Fruit fly (Drosophila melanogaster): ENCODE data around the gene smash.

smash gene

DNA sequence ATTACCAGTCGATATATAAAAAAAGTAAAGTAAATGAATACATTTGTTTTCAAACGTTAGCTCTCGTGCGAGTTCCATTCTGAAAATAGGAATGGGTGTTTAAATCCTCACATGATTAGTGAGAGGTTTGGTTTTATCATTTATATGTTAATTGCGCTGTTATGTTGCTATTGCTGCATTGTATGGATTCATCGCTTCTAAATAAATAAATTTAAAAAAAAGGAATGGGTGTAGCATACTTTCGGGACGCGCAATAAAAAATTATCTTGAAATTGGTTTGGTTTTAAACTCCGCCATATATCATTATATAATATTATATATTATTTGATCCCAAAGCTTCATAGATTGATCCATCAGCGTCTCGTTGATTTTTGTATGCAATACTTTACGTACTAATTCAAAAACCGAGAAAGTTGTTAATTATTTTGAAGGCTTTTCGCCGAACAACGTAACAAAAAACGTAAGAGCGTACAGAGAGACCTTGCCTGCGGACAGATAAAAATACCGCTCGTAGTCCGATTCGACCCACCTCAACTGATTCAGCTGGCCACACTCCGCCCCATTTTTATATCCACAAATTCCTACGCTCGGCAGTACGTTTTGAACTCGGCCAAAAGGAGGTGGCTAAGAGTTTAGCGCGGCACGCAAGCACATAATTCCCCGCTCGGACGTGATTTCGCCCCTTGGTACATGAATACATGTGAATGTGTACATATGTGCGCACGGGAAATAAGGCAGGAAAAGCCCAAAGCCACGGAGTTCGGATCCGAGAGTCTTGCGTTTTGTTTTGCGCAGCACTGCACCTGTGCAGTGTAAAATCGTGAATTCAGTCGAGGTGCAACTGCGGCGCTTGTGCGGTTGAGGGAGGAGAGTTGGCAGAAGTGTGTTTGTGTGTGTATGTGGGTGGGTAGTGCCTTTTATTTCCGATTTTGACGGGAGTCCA, at the start of gene smash (continued):
- TF ChIP-seq CG11902 (GFP tag; optimal IDR thresholded peaks at IDR 0.05) (no peak), Hr39 (GFP tag; optimal IDR thresholded peaks at IDR 0.05) (no peak), fd59A (GFP tag; optimal IDR thresholded peaks at IDR 0.05) (no peak), Sox15 (GFP tag; optimal IDR thresholded peaks at IDR 0.05) (no peak), CG6854 (GFP tag; optimal IDR thresholded peaks at IDR 0.05) (peak; percentile 65), CG6276 (GFP tag; optimal IDR thresholded peaks at IDR 0.05) (peak; percentile 26), vri (GFP tag; optimal IDR thresholded peaks at IDR 0.05) (peak; percentile 60), CG10631 (GFP tag; optimal IDR thresholded peaks at IDR 0.05) (no peak), CG8632 (GFP tag; optimal IDR thresholded peaks at IDR 0.05) (peak; percentile 22), CG7368 (GFP tag; optimal IDR thresholded peaks at IDR 0.05) (no peak)

dm6 chr3R:4612570-4612969, 46.8 kb upstream of the smash start, which contains the start of gene 5-HT2A:
5-HT2A (plus strand) TSS chr3R:4612870.
- TF ChIP-seq Lpt (GFP tag; optimal IDR thresholded peaks at IDR 0.05) = no peak
- TF ChIP-seq Hr38 (GFP tag; optimal IDR thresholded peaks at IDR 0.05) = no peak
- TF ChIP-seq CG7368 (GFP tag; optimal IDR thresholded peaks at IDR 0.05) = no peak
- TF ChIP-seq fkh (GFP tag; optimal IDR thresholded peaks at IDR 0.05) = no peak
- no peak for TF ChIP-seq CG15336 (GFP tag; IDR thresholded peaks at IDR 0.05)
- no peak for TF ChIP-seq cyc (GFP tag; optimal IDR thresholded peaks at IDR 0.05)
- TF ChIP-seq CG11902 (GFP tag; optimal IDR thresholded peaks at IDR 0.05) = no peak
- no peak for TF ChIP-seq salr (GFP tag; optimal IDR thresholded peaks at IDR 0.05)
- TF ChIP-seq spab (GFP tag; optimal IDR thresholded peaks at IDR 0.05) = no peak
- no peak for TF ChIP-seq fd85E (GFP tag; optimal IDR thresholded peaks at IDR 0.05)
- no peak for TF ChIP-seq CG6163 (GFP tag; IDR thresholded peaks at IDR 0.05)
- no peak for TF ChIP-seq CG11762 (GFP tag; optimal IDR thresholded peaks at IDR 0.05; ENCODE audit: insufficient read depth)
- TF ChIP-seq acj6 (GFP tag; optimal IDR thresholded peaks at IDR 0.05) = no peak
- no peak for TF ChIP-seq Ets21C (GFP tag; optimal IDR thresholded peaks at IDR 0.05)
- no peak for TF ChIP-seq OdsH (GFP tag; optimal IDR thresholded peaks at IDR 0.05)
- TF ChIP-seq Gug (GFP tag; IDR thresholded peaks at IDR 0.05) = no peak

- TF ChIP-seq Eip93F (GFP tag; optimal IDR thresholded peaks at IDR 0.05) (no peak), OdsH (GFP tag; optimal IDR thresholded peaks at IDR 0.05) (no peak), Blimp-1 (GFP tag; optimal IDR thresholded peaks at IDR 0.05) (no peak), dsx (GFP tag; optimal IDR thresholded peaks at IDR 0.05; ENCODE audit: poor library complexity, severe bottlenecking) (no peak), fd59A (GFP tag; optimal IDR thresholded peaks at IDR 0.05) (no peak), CG6854 (GFP tag; optimal IDR thresholded peaks at IDR 0.05) (no peak), Hr38 (GFP tag; optimal IDR thresholded peaks at IDR 0.05) (no peak), CG6276 (GFP tag; optimal IDR thresholded peaks at IDR 0.05) (no peak)
Measured at dm6 chr3R:4616130-4616529, 43.2 kb upstream of the smash start.

- TF ChIP-seq Hr38 (GFP tag; optimal IDR thresholded peaks at IDR 0.05) (no peak), Hr39 (GFP tag; optimal IDR thresholded peaks at IDR 0.05) (no peak), Blimp-1 (GFP tag; optimal IDR thresholded peaks at IDR 0.05) (no peak), lz (GFP tag; optimal IDR thresholded peaks at IDR 0.05) (no peak), CG11294 (GFP tag; IDR thresholded peaks at IDR 0.05) (no peak), CG10631 (GFP tag; optimal IDR thresholded peaks at IDR 0.05) (no peak), Smox (GFP tag; optimal IDR thresholded peaks at IDR 0.05) (no peak), fd85E (GFP tag; optimal IDR thresholded peaks at IDR 0.05) (no peak)
Measured at dm6 chr3R:4632639-4633038, 26.7 kb upstream of the smash start.

- TF ChIP-seq Blimp-1 (GFP tag; optimal IDR thresholded peaks at IDR 0.05) (no peak), CG6792 (GFP tag; optimal IDR thresholded peaks at IDR 0.05) (no peak), Hr39 (GFP tag; optimal IDR thresholded peaks at IDR 0.05) (no peak), Eip75B (GFP tag; optimal IDR thresholded peaks at IDR 0.05) (no peak), net (GFP tag; optimal IDR thresholded peaks at IDR 0.05) (no peak), CG3032 (tag; optimal IDR thresholded peaks at IDR 0.05) (no peak), CG6276 (GFP tag; optimal IDR thresholded peaks at IDR 0.05) (no peak), CG15336 (GFP tag; IDR thresholded peaks at IDR 0.05) (no peak), Sox14 (GFP tag; optimal IDR thresholded peaks at IDR 0.05) (no peak), CG32006 (GFP tag; optimal IDR thresholded peaks at IDR 0.05) (no peak), Eip93F (GFP tag; optimal IDR thresholded peaks at IDR 0.05) (no peak)
Measured at dm6 chr3R:4634337-4634914, 25.0 kb upstream of the smash start.
